Fruit fly (Drosophila melanogaster) whole organism, embryonic: Measurements from ENCODE around the gene CG14000.

Experiments used
- Ada2b ChIP-seq: fragments of 200-800 bp; sonication (Bioruptor generic); IDR thresholded peaks from 2 replicates; pipeline ENCODE4 v1.3.6; 2022; ENCODE audit warnings: missing biosample characterization, missing genetic modification characterization
- Awh ChIP-seq: fragments of 200-800 bp; sonication (Bioruptor generic); IDR thresholded peaks from 2 replicates; pipeline ENCODE4, ENCODE4 v1.3.6; 2022; ENCODE audit warnings: missing biosample characterization, missing genetic modification characterization
- C15 ChIP-seq: fragments of 200-800 bp; sonication (Bioruptor generic); IDR thresholded peaks from 3 replicates; pipeline ENCODE4 v1.3.6; 2022; ENCODE audit warnings: missing biosample characterization, missing genetic modification characterization
- CG12391 ChIP-seq: fragments of 200-800 bp; sonication (Bioruptor generic); optimal IDR thresholded peaks from 3 replicates; lab custom pipeline; 2018; ENCODE audit warnings: missing biosample characterization, mild to moderate bottlenecking, missing genetic modification characterization, moderate library complexity
- CG14050 ChIP-seq: fragments of 200-800 bp; sonication (Bioruptor generic); IDR thresholded peaks from 3 replicates; pipeline ENCODE4 v1.3.6; 2022; ENCODE audit warnings: missing biosample characterization, missing genetic modification characterization
- CG2202 ChIP-seq: fragments of 200-800 bp; sonication (Bioruptor generic); optimal IDR thresholded peaks from 2 replicates; lab custom pipeline; 2018; ENCODE audit warnings: missing biosample characterization, mild to moderate bottlenecking, missing genetic modification characterization
- CG30431 ChIP-seq: fragments of 200-800 bp; sonication (Bioruptor generic); optimal IDR thresholded peaks from 2 replicates; lab custom pipeline; 2017; ENCODE audit warnings: missing biosample characterization, missing genetic modification characterization
- CG32772 ChIP-seq: fragments of 200-800 bp; sonication (Bioruptor generic); IDR thresholded peaks from 2 replicates; pipeline ENCODE4 v1.3.6; 2022; ENCODE audit warnings: missing biosample characterization, missing genetic modification characterization
- CG42726 ChIP-seq: fragments of 200-800 bp; sonication (Bioruptor generic); IDR thresholded peaks from 2 replicates; pipeline ENCODE4 v1.3.6; 2022; ENCODE audit warnings: missing biosample characterization, missing genetic modification characterization; ENCODE audit not compliant: partially characterized antibody
- CG43689 ChIP-seq: fragments of 200-800 bp; sonication (Bioruptor generic); IDR thresholded peaks from 2 replicates; pipeline ENCODE4 v1.3.6; 2022; ENCODE audit warnings: missing biosample characterization, missing genetic modification characterization
- CG4707 ChIP-seq: fragments of 200-800 bp; sonication (Bioruptor generic); optimal IDR thresholded peaks from 2 replicates; lab custom pipeline; 2018; ENCODE audit warnings: missing biosample characterization, mild to moderate bottlenecking, missing genetic modification characterization, moderate library complexity
- CG4820 ChIP-seq: fragments of 200-800 bp; sonication (Bioruptor generic); optimal IDR thresholded peaks from 3 replicates; lab custom pipeline; 2016; ENCODE audit warnings: missing biosample characterization, missing genetic modification characterization
- CG7357 ChIP-seq: fragments of 200-800 bp; sonication (Bioruptor generic); IDR thresholded peaks from 3 replicates; pipeline ENCODE4 v1.3.6; 2022; ENCODE audit warnings: missing biosample characterization, missing genetic modification characterization
- CG7839 ChIP-seq: fragments of 200-800 bp; sonication (Bioruptor generic); optimal IDR thresholded peaks from 3 replicates; lab custom pipeline; 2018; ENCODE audit warnings: missing biosample characterization, mild to moderate bottlenecking, missing genetic modification characterization, moderate library complexity
- CG7928 ChIP-seq: fragments of 200-800 bp; sonication (Bioruptor generic); optimal IDR thresholded peaks from 2 replicates; lab custom pipeline; 2017; ENCODE audit warnings: missing biosample characterization, mild to moderate bottlenecking, missing genetic modification characterization
- CG7963 ChIP-seq: fragments of 200-800 bp; sonication (Bioruptor generic); IDR thresholded peaks from 3 replicates; pipeline ENCODE4 v1.3.6; 2022; ENCODE audit warnings: missing biosample characterization, missing genetic modification characterization; ENCODE audit not compliant: partially characterized antibody
- CG8281 ChIP-seq: fragments of 200-800 bp; sonication (Bioruptor generic); optimal IDR thresholded peaks from 2 replicates; lab custom pipeline; 2018; ENCODE audit warnings: missing biosample characterization, mild to moderate bottlenecking, missing genetic modification characterization, moderate library complexity
- CG9727 ChIP-seq: fragments of 200-800 bp; sonication (Bioruptor generic); optimal IDR thresholded peaks from 3 replicates; lab custom pipeline; 2017; ENCODE audit warnings: missing biosample characterization, mild to moderate bottlenecking, missing genetic modification characterization
- E2f1 ChIP-seq: fragments of 200-800 bp; sonication (Bioruptor generic); IDR thresholded peaks from 2 replicates; pipeline ENCODE4 v1.3.6; 2022; ENCODE audit warnings: missing biosample characterization, missing genetic modification characterization
- Eip74EF ChIP-seq, 2 experiments: fragments of 200-800 bp in 1 of 2; fragments of >200 bp in 1 of 2; sonication (Bioruptor generic) in 1 of 2; optimal IDR thresholded peaks; 2 replicates each; lab custom pipeline; 2017 to 2019; ENCODE audit warnings: missing biosample characterization in 2 of 2, missing genetic modification characterization in 2 of 2, mild to moderate bottlenecking in 1 of 2, moderate library complexity in 1 of 2
- HHEX ChIP-seq: fragments of 200-800 bp; sonication (Bioruptor generic); optimal IDR thresholded peaks from 3 replicates; lab custom pipeline; 2017; ENCODE audit warnings: missing biosample characterization, mild to moderate bottlenecking, missing genetic modification characterization, missing genetic modification reagents
- Hr39 ChIP-seq: fragments of >200 bp; optimal IDR thresholded peaks from 2 replicates; lab custom pipeline; 2017
- Hr78 ChIP-seq, 2 experiments: fragments of 200-800 bp in 1 of 2; fragments of >200 bp in 1 of 2; sonication (Bioruptor generic) in 1 of 2; optimal IDR thresholded peaks; 2 replicates each; lab custom pipeline; 2017 to 2019; ENCODE audit warnings: missing biosample characterization in 2 of 2, missing genetic modification characterization in 2 of 2, mild to moderate bottlenecking in 1 of 2, moderate library complexity in 1 of 2
- MTF-1 ChIP-seq: fragments of 200-800 bp; sonication (Bioruptor generic); optimal IDR thresholded peaks from 2 replicates; lab custom pipeline; 2018; ENCODE audit warnings: missing biosample characterization, mild to moderate bottlenecking, missing genetic modification characterization, borderline replicate concordance
- Max ChIP-seq: fragments of 200-800 bp; sonication (Bioruptor generic); optimal IDR thresholded peaks from 2 replicates; lab custom pipeline; 2016; ENCODE audit warnings: missing biosample characterization, mild to moderate bottlenecking, missing genetic modification characterization
- Oaz ChIP-seq: fragments of 200-800 bp; sonication (Bioruptor generic); IDR thresholded peaks from 2 replicates; pipeline ENCODE4 v1.3.6; 2022; ENCODE audit warnings: missing biosample characterization, missing genetic modification characterization
- Ravus ChIP-seq: fragments of 200-800 bp; sonication (Bioruptor generic); IDR thresholded peaks from 2 replicates; pipeline ENCODE4 v1.3.6; 2022; ENCODE audit warnings: missing biosample characterization, missing genetic modification characterization
- Rfx ChIP-seq: fragments of 200-800 bp; sonication (Bioruptor generic); IDR thresholded peaks from 2 replicates; pipeline ENCODE4 v1.3.6; 2022; ENCODE audit warnings: missing biosample characterization, missing genetic modification characterization
- Rx ChIP-seq: fragments of 200-800 bp; sonication (Bioruptor generic); IDR thresholded peaks from 2 replicates; pipeline ENCODE4 v1.3.6; 2022; ENCODE audit warnings: missing biosample characterization, missing genetic modification characterization
- Sry-δ ChIP-seq: fragments of 200-800 bp; sonication (Bioruptor generic); optimal IDR thresholded peaks from 2 replicates; lab custom pipeline; 2016; ENCODE audit warnings: missing biosample characterization, missing genetic modification characterization
- Usf ChIP-seq: fragments of 200-800 bp; sonication (Bioruptor generic); optimal IDR thresholded peaks from 2 replicates; lab custom pipeline; 2017; ENCODE audit warnings: missing genotype, missing biosample characterization, missing genetic modification characterization
- Xrp1 ChIP-seq: fragments of 200-800 bp; sonication (Bioruptor generic); IDR thresholded peaks from 2 replicates; pipeline ENCODE4 v1.3.6; 2022; ENCODE audit warnings: missing biosample characterization, missing genetic modification characterization
- az2 ChIP-seq: fragments of 200-800 bp; sonication (Bioruptor generic); optimal IDR thresholded peaks from 3 replicates; lab custom pipeline; 2016; ENCODE audit warnings: missing biosample characterization, missing genetic modification characterization
- emc ChIP-seq: fragments of 200-800 bp; sonication (Bioruptor generic); optimal IDR thresholded peaks from 2 replicates; lab custom pipeline; 2016; ENCODE audit warnings: missing biosample characterization, missing genetic modification characterization
- fd64A ChIP-seq: fragments of 200-800 bp; sonication (Bioruptor generic); optimal IDR thresholded peaks from 3 replicates; lab custom pipeline; 2018; ENCODE audit warnings: missing biosample characterization, mild to moderate bottlenecking, missing genetic modification characterization
- gro ChIP-seq: fragments of 200-800 bp; sonication (Bioruptor generic); optimal IDR thresholded peaks from 2 replicates; lab custom pipeline; 2016; ENCODE audit warnings: missing biosample characterization, missing genetic modification characterization
- ken ChIP-seq: fragments of 200-800 bp; sonication (Bioruptor generic); IDR thresholded peaks from 3 replicates; pipeline ENCODE4 v1.3.6; 2022; ENCODE audit warnings: missing biosample characterization, missing genetic modification characterization
- lbe ChIP-seq: fragments of 200-800 bp; sonication (Bioruptor generic); optimal IDR thresholded peaks from 2 replicates; lab custom pipeline; 2016; ENCODE audit warnings: missing biosample characterization, mild to moderate bottlenecking, missing genetic modification characterization
- lola ChIP-seq, 3 experiments: fragments of >200 bp in 2 of 3; fragments of 200-800 bp in 1 of 3; sonication (Bioruptor generic) in 1 of 3; optimal IDR thresholded peaks; 2 replicates each; lab custom pipeline; 2017 to 2019; ENCODE audit warnings: missing biosample characterization in 3 of 3, missing genetic modification characterization in 3 of 3, mild to moderate bottlenecking in 1 of 3, moderate library complexity in 1 of 3
- maf-S ChIP-seq: fragments of 200-800 bp; sonication (Bioruptor generic); optimal IDR thresholded peaks from 2 replicates; lab custom pipeline; 2016; ENCODE audit warnings: missing biosample characterization, missing genetic modification characterization
- mam ChIP-seq: fragments of 200-800 bp; sonication (Bioruptor generic); optimal IDR thresholded peaks from 3 replicates; lab custom pipeline; 2016; ENCODE audit warnings: missing biosample characterization, missing genetic modification characterization
- org-1 ChIP-seq: fragments of 200-800 bp; sonication (Bioruptor generic); optimal IDR thresholded peaks from 2 replicates; lab custom pipeline; 2017; ENCODE audit warnings: missing biosample characterization, missing genetic modification characterization
- prd ChIP-seq, 3 experiments: fragments of >200 bp in 2 of 3; fragments of 200-800 bp in 1 of 3; sonication (Bioruptor generic) in 1 of 3; optimal IDR thresholded peaks in 2 of 3; IDR thresholded peaks in 1 of 3; 2 replicates in 2 of 3; 3 replicates in 1 of 3; pipeline versions ENCODE4 v1.3.6 to Lab custom; 2017 to 2022; ENCODE audit warnings: missing biosample characterization in 1 of 3, missing genetic modification characterization in 1 of 3
- schlank ChIP-seq: fragments of 200-800 bp; sonication (Bioruptor generic); optimal IDR thresholded peaks from 2 replicates; lab custom pipeline; 2018; ENCODE audit warnings: missing biosample characterization, mild to moderate bottlenecking, missing genetic modification characterization
- scrt ChIP-seq: fragments of 200-800 bp; sonication (Bioruptor generic); optimal IDR thresholded peaks from 2 replicates; lab custom pipeline; 2018; ENCODE audit warnings: missing biosample characterization, mild to moderate bottlenecking, missing genetic modification characterization, moderate library complexity
- sr ChIP-seq: fragments of 200-800 bp; sonication (Bioruptor generic); IDR thresholded peaks from 3 replicates; pipeline ENCODE4 v1.3.6; 2022; ENCODE audit warnings: missing biosample characterization, missing genetic modification characterization
- tap ChIP-seq: fragments of 200-800 bp; optimal IDR thresholded peaks from 3 replicates; lab custom pipeline; 2019; ENCODE audit warnings: missing biosample characterization, mild to moderate bottlenecking, missing genetic modification characterization, moderate library complexity
- tna ChIP-seq: fragments of 200-800 bp; sonication (Bioruptor generic); IDR thresholded peaks from 2 replicates; pipeline ENCODE4 v1.3.6; 2022; ENCODE audit warnings: missing biosample characterization, missing genetic modification characterization; ENCODE audit not compliant: partially characterized antibody
- ttk ChIP-seq: fragments of 200-800 bp; sonication (Bioruptor generic); IDR thresholded peaks from 2 replicates; pipeline ENCODE4 v2.1.2; 2022; ENCODE audit warnings: missing biosample characterization, missing genetic modification characterization
- wdn ChIP-seq: fragments of 200-800 bp; sonication (Bioruptor generic); IDR thresholded peaks from 2 replicates; pipeline ENCODE4 v1.3.6; 2022; ENCODE audit warnings: missing biosample characterization, missing genetic modification characterization

CG14000 gene

DNA sequence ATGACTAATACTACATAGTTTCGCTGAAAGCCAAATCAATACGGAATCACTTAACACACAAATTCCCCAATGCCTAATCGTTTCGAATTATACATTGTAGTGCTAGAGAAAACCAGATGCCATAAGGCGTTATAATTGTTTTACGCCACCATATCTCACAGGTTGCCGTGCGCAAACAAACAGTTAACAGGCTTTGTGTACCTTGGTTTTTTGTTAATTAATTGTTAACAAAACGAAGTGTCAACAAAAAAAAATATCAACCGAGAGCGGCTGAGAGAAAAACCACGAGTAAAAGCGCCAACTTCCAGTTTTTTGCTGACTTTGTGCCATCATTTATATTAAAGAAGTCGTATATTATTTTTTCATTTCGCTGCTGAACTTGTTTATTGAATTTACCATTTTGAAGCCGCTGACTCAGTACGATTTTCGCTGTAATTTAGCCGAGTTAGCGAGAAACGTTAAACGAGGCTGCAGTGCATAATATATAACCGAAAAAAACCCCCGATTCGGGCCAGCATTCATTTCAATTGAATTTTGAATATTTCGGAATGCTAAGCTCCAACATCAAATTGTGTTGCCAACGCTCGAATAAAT lies 33.5 kb downstream of the CG14000 start (continued):
- TF ChIP-seq Usf (GFP tag; lab: Kevin White, UChicago) (no peak), Rfx (peak; percentile 53; the same call in 1 of the 2 replicates), mam (GFP tag; lab: Kevin White, UChicago) (no peak), gro (peak; percentile 68), HHEX (GFP tag; lab: Kevin White, UChicago) (peak; percentile 60), az2 (GFP tag; lab: Kevin White, UChicago) (no peak), Ada2b (GFP tag; lab: Robert Waterston, UW) (no peak), CG42726 (GFP tag; lab: Robert Waterston, UW) (no peak), E2f1 (GFP tag; lab: Robert Waterston, UW) (no peak), schlank (tag; lab: Kevin White, UChicago) (peak; percentile 66), CG7839 (tag; lab: Kevin White, UChicago) (peak; percentile 13), Sry-δ (GFP tag; lab: Kevin White, UChicago) (no peak), CG7928 (GFP tag; lab: Kevin White, UChicago) (peak; percentile 33), C15 (GFP tag; lab: Robert Waterston, UW) (no peak), org-1 (GFP tag; lab: Kevin White, UChicago) (no peak), emc (GFP tag; lab: Kevin White, UChicago) (no peak), tna (no peak), CG2202 (tag; lab: Kevin White, UChicago) (no peak), ttk (GFP tag; lab: Robert Waterston, UW) (no peak), CG12391 (tag; lab: Kevin White, UChicago) (no peak), Max (GFP tag; lab: Kevin White, UChicago) (no peak), CG8281 (peak; percentile 19), lola (GFP tag; optimal IDR thresholded peaks at IDR 0.05; lab: Kevin White, UChicago) (no peak), CG43689 (GFP tag; lab: Robert Waterston, UW) (no peak), wdn (GFP tag; lab: Robert Waterston, UW) (no peak), CG32772 (no peak), CG14050 (GFP tag; lab: Robert Waterston, UW) (no peak), Hr78 (GFP tag; optimal IDR thresholded peaks at IDR 0.05; lab: Kevin White, UChicago) (no peak), scrt (peak; percentile 13), fd64A (GFP tag; lab: Kevin White, UChicago) (peak; percentile 7), Eip74EF (GFP tag; optimal IDR thresholded peaks at IDR 0.05; lab: Kevin White, UChicago) (peak in 1 of 2 experiments; percentile 6), Awh (GFP tag; lab: Robert Waterston, UW) (no peak; the same call in 1 of the 2 replicates), ken (GFP tag; lab: Robert Waterston, UW) (no peak), lbe (GFP tag; lab: Kevin White, UChicago) (no peak), tap (tag; lab: Kevin White, UChicago) (no peak), Hr39 (lab: Kevin White, UChicago) (no peak), CG4820 (GFP tag; lab: Kevin White, UChicago) (no peak), CG9727 (peak; percentile 38), Oaz (no peak), prd (optimal IDR thresholded peaks at IDR 0.05; lab: Kevin White, UChicago) (no peak), prd (GFP tag; IDR thresholded peaks at IDR 0.05; lab: Robert Waterston, UW) (no peak), Ravus (no peak), CG7963 (no peak), MTF-1 (GFP tag; lab: Kevin White, UChicago) (peak; percentile 55), CG4707 (GFP tag; lab: Kevin White, UChicago) (no peak), maf-S (GFP tag; lab: Kevin White, UChicago) (no peak), CG7357 (GFP tag; lab: Robert Waterston, UW) (no peak), sr (GFP tag; lab: Robert Waterston, UW) (no peak), CG30431 (GFP tag; lab: Kevin White, UChicago) (no peak), Rx (GFP tag; lab: Robert Waterston, UW) (no peak), Xrp1 (GFP tag; lab: Robert Waterston, UW) (0 out of 2 replicates have a peak, but pooled peaks have one; percentile 21)
